Worm (Caenorhabditis elegans): ENCODE measurements around the gene F35E8.13.
"Not testable (repeated sequence)": the region's sequence is repeated elsewhere in the genome, so short reads cannot be mapped to it uniquely, and the experiment has no call there.

The F35E8.13 gene

ce11 chrV:15899696-15900095, 23.4 kb upstream of the F35E8.13 start, which contains the start of gene T06C12.14:
Gene T06C12.14 (plus strand): TSS chrV:15899996.
- no peak for TF ChIP-seq B0310.2 (tag; optimal IDR thresholded peaks at IDR 0.05)
- TF ChIP-seq flt-1 (GFP tag; IDR thresholded peaks at IDR 0.05), result no peak
- TF ChIP-seq ceh-36 (tag; optimal IDR thresholded peaks at IDR 0.05), result no peak
- no peak for TF ChIP-seq hnd-1 (tag; optimal IDR thresholded peaks at IDR 0.05)
- no peak for TF ChIP-seq hmbx-1 (tag; optimal IDR thresholded peaks at IDR 0.05)

ce11 chrV:15900564-15900963, 22.5 kb upstream of the F35E8.13 start:
- TF ChIP-seq hmbx-1 (tag; optimal IDR thresholded peaks at IDR 0.05) (no peak), tbx-11 (GFP tag; IDR thresholded peaks at IDR 0.05) (no peak), sea-1 (GFP tag; conservative IDR thresholded peaks at IDR 0.05) (no peak), pes-1 (GFP tag; IDR thresholded peaks at IDR 0.05) (no peak), tbx-37 (GFP tag; conservative IDR thresholded peaks at IDR 0.05) (no peak), hmg-4 (GFP tag; optimal IDR thresholded peaks at IDR 0.05) (no peak), ama-1 (optimal IDR thresholded peaks at IDR 0.05) (no peak), B0310.2 (tag; optimal IDR thresholded peaks at IDR 0.05) (no peak), ceh-13 (GFP tag; optimal IDR thresholded peaks at IDR 0.05) (no peak), hnd-1 (tag; optimal IDR thresholded peaks at IDR 0.05) (no peak), tra-4 (tag; optimal IDR thresholded peaks at IDR 0.05) (no peak), aly-1 (tag; optimal IDR thresholded peaks at IDR 0.05) (no peak), F13C5.2 (tag; optimal IDR thresholded peaks at IDR 0.05) (no peak), flt-1 (GFP tag; IDR thresholded peaks at IDR 0.05) (no peak), ceh-36 (tag; optimal IDR thresholded peaks at IDR 0.05) (no peak), scrt-1 (GFP tag; IDR thresholded peaks at IDR 0.05) (no peak), ets-7 (tag; optimal IDR thresholded peaks at IDR 0.05) (no peak)

- TF ChIP-seq hmg-4 (GFP tag; optimal IDR thresholded peaks at IDR 0.05); B0310.2 (tag; optimal IDR thresholded peaks at IDR 0.05); hnd-1 (tag; optimal IDR thresholded peaks at IDR 0.05): not testable (repeated sequence)
These were observed 17.5 kb upstream of the F35E8.13 start, which contains the start of the genes F35E8.1 and F35E8.2 for ce11 chrV:15905530-15905929. Gene F35E8.1 (minus strand): TSS chrV:15905630. Gene F35E8.2 (plus strand): TSS chrV:15905661.

- no peak for TF ChIP-seq ceh-36 (tag; optimal IDR thresholded peaks at IDR 0.05)
- TF ChIP-seq hnd-1 (tag; optimal IDR thresholded peaks at IDR 0.05), result no peak
- no peak for TF ChIP-seq aly-1 (tag; optimal IDR thresholded peaks at IDR 0.05)
- no peak for TF ChIP-seq ets-7 (tag; optimal IDR thresholded peaks at IDR 0.05)
- no peak for TF ChIP-seq ceh-13 (GFP tag; optimal IDR thresholded peaks at IDR 0.05)
These were observed 11.2 kb upstream of the F35E8.13 start, which contains the start of gene F35E8.6 for ce11 chrV:15911848-15912247. Gene F35E8.6 (plus strand): TSS chrV:15912148.

- TF ChIP-seq tra-4 (tag; optimal IDR thresholded peaks at IDR 0.05) (no peak), tbx-11 (GFP tag; IDR thresholded peaks at IDR 0.05) (no peak), scrt-1 (GFP tag; IDR thresholded peaks at IDR 0.05) (no peak), F13C5.2 (tag; optimal IDR thresholded peaks at IDR 0.05) (no peak), tbx-37 (GFP tag; conservative IDR thresholded peaks at IDR 0.05) (no peak)
These were observed 10.4 kb upstream of the F35E8.13 start for ce11 chrV:15912677-15913076.

ce11 chrV:15913714-15914113, 9.4 kb upstream of the F35E8.13 start, which contains the start of gene F35E8.7:
Gene F35E8.7 (plus strand): TSS chrV:15914014.
- no peak for TF ChIP-seq hmg-4 (GFP tag; optimal IDR thresholded peaks at IDR 0.05)
- TF ChIP-seq flt-1 (GFP tag; IDR thresholded peaks at IDR 0.05), result no peak
- TF ChIP-seq pes-1 (GFP tag; IDR thresholded peaks at IDR 0.05), result no peak
- no peak for TF ChIP-seq hnd-1 (tag; optimal IDR thresholded peaks at IDR 0.05)
- TF ChIP-seq sea-1 (GFP tag; conservative IDR thresholded peaks at IDR 0.05), result no peak
- no peak for TF ChIP-seq tbx-11 (GFP tag; IDR thresholded peaks at IDR 0.05)
- TF ChIP-seq tbx-37 (GFP tag; conservative IDR thresholded peaks at IDR 0.05), result no peak
- TF ChIP-seq ets-7 (tag; optimal IDR thresholded peaks at IDR 0.05), result no peak
- no peak for TF ChIP-seq B0310.2 (tag; optimal IDR thresholded peaks at IDR 0.05)
- TF ChIP-seq F13C5.2 (tag; optimal IDR thresholded peaks at IDR 0.05), result no peak
- TF ChIP-seq ceh-13 (GFP tag; optimal IDR thresholded peaks at IDR 0.05), result no peak
- TF ChIP-seq tra-4 (tag; optimal IDR thresholded peaks at IDR 0.05), result no peak
- TF ChIP-seq hmbx-1 (tag; optimal IDR thresholded peaks at IDR 0.05), result no peak
- TF ChIP-seq ceh-36 (tag; optimal IDR thresholded peaks at IDR 0.05), result no peak
- TF ChIP-seq scrt-1 (GFP tag; IDR thresholded peaks at IDR 0.05), result no peak
- TF ChIP-seq aly-1 (tag; optimal IDR thresholded peaks at IDR 0.05), result no peak
- TF ChIP-seq ama-1 (optimal IDR thresholded peaks at IDR 0.05), result no peak

ce11 chrV:15914774-15915173, 8.3 kb upstream of the F35E8.13 start:
- TF ChIP-seq pes-1 (GFP tag; IDR thresholded peaks at IDR 0.05), result no peak
- no peak for TF ChIP-seq tbx-11 (GFP tag; IDR thresholded peaks at IDR 0.05)
- TF ChIP-seq ets-7 (tag; optimal IDR thresholded peaks at IDR 0.05), result no peak
- TF ChIP-seq sea-1 (GFP tag; conservative IDR thresholded peaks at IDR 0.05), result no peak
- TF ChIP-seq B0310.2 (tag; optimal IDR thresholded peaks at IDR 0.05), result no peak
- no peak for TF ChIP-seq tra-4 (tag; optimal IDR thresholded peaks at IDR 0.05)
- TF ChIP-seq flt-1 (GFP tag; IDR thresholded peaks at IDR 0.05), result no peak
- no peak for TF ChIP-seq scrt-1 (GFP tag; IDR thresholded peaks at IDR 0.05)
- no peak for TF ChIP-seq ceh-13 (GFP tag; optimal IDR thresholded peaks at IDR 0.05)

ce11 chrV:15915307-15915706, 7.8 kb upstream of the F35E8.13 start:
- no peak for TF ChIP-seq hmg-4 (GFP tag; optimal IDR thresholded peaks at IDR 0.05)
- TF ChIP-seq B0310.2 (tag; optimal IDR thresholded peaks at IDR 0.05), result no peak
- TF ChIP-seq ceh-13 (GFP tag; optimal IDR thresholded peaks at IDR 0.05), result no peak
- no peak for TF ChIP-seq scrt-1 (GFP tag; IDR thresholded peaks at IDR 0.05)
- no peak for TF ChIP-seq ets-7 (tag; optimal IDR thresholded peaks at IDR 0.05)
- no peak for TF ChIP-seq F13C5.2 (tag; optimal IDR thresholded peaks at IDR 0.05)
- TF ChIP-seq ama-1 (optimal IDR thresholded peaks at IDR 0.05), result no peak
- TF ChIP-seq ceh-36 (tag; optimal IDR thresholded peaks at IDR 0.05), result no peak
- TF ChIP-seq pes-1 (GFP tag; IDR thresholded peaks at IDR 0.05), result no peak
- TF ChIP-seq tra-4 (tag; optimal IDR thresholded peaks at IDR 0.05), result no peak
- no peak for TF ChIP-seq hmbx-1 (tag; optimal IDR thresholded peaks at IDR 0.05)
- no peak for TF ChIP-seq aly-1 (tag; optimal IDR thresholded peaks at IDR 0.05)
- TF ChIP-seq flt-1 (GFP tag; IDR thresholded peaks at IDR 0.05), result no peak
- TF ChIP-seq hnd-1 (tag; optimal IDR thresholded peaks at IDR 0.05), result no peak
- TF ChIP-seq tbx-11 (GFP tag; IDR thresholded peaks at IDR 0.05), result no peak
- no peak for TF ChIP-seq tbx-37 (GFP tag; conservative IDR thresholded peaks at IDR 0.05)
- TF ChIP-seq sea-1 (GFP tag; conservative IDR thresholded peaks at IDR 0.05), result no peak

All from whole organism, early embryonic.